Worm (Caenorhabditis elegans) whole organism, L1 larva: ENCODE data around the gene F59B10.5.

Source experiments
- C04F5.9 ChIP-seq: sonication (generic microtip); optimal IDR thresholded peaks from 2 replicates; lab custom pipeline; 2016; ENCODE audit warnings: missing genetic modification characterization, missing compliant biosample characterization
- C34B4.2 ChIP-seq: sonication (generic microtip); optimal IDR thresholded peaks from 2 replicates; lab custom pipeline; 2017; ENCODE audit warnings: mild to moderate bottlenecking, missing genetic modification characterization, missing compliant biosample characterization
- F16B12.6 ChIP-seq: fragments of 150-350 bp; optimal IDR thresholded peaks from 2 replicates; lab custom pipeline; 2014; ENCODE audit warnings: missing biosample characterization, missing genetic modification characterization
- Y116A8C.19 ChIP-seq: sonication (generic microtip); optimal IDR thresholded peaks from 2 replicates; lab custom pipeline; 2016; ENCODE audit warnings: missing compliant biosample characterization, missing genetic modification characterization, borderline replicate concordance
- aha-1 ChIP-seq: fragments of 150-350 bp; optimal IDR thresholded peaks from 2 replicates; lab custom pipeline; 2014; ENCODE audit warnings: missing biosample characterization, missing genetic modification characterization
- aly-2 ChIP-seq: fragments of 150-350 bp; optimal IDR thresholded peaks from 2 replicates; lab custom pipeline; 2014; ENCODE audit warnings: missing biosample characterization, missing genetic modification characterization
- ama-1 ChIP-seq: fragments of 150-350 bp; optimal IDR thresholded peaks from 2 replicates; lab custom pipeline; 2014
- blmp-1 ChIP-seq: fragments of 150-350 bp; optimal IDR thresholded peaks from 2 replicates; lab custom pipeline; 2014; ENCODE audit warnings: missing biosample characterization, missing genetic modification characterization
- ceh-63 ChIP-seq: fragments of 200-800 bp; sonication (Bioruptor generic); optimal IDR thresholded peaks from 2 replicates; lab custom pipeline; 2018; ENCODE audit warnings: mild to moderate bottlenecking, missing genetic modification characterization, missing compliant biosample characterization
- ceh-82 ChIP-seq, 3 experiments: fragments of 150-350 bp in 1 of 3; sonication (generic microtip) in 2 of 3; optimal IDR thresholded peaks; 2 replicates each; lab custom pipeline; 2014 to 2017; ENCODE audit warnings: missing biosample characterization in 3 of 3, missing genetic modification characterization in 3 of 3
- ceh-90 ChIP-seq: sonication (generic microtip); optimal IDR thresholded peaks from 2 replicates; lab custom pipeline; 2016; ENCODE audit warnings: missing genetic modification characterization, missing compliant biosample characterization
- ces-1 ChIP-seq: fragments of 150-350 bp; optimal IDR thresholded peaks from 2 replicates; lab custom pipeline; 2014; ENCODE audit warnings: missing biosample characterization, missing genetic modification reagents, missing genetic modification characterization
- dsc-1 ChIP-seq: sonication (generic microtip); optimal IDR thresholded peaks from 2 replicates; lab custom pipeline; 2016; ENCODE audit warnings: mild to moderate bottlenecking, missing genetic modification characterization, missing compliant biosample characterization
- egl-13 ChIP-seq: sonication (generic microtip); optimal IDR thresholded peaks from 2 replicates; lab custom pipeline; 2016; ENCODE audit warnings: missing genotype, missing genetic modification reagents, missing genetic modification characterization, missing compliant biosample characterization
- elt-2 ChIP-seq: sonication (generic microtip); optimal IDR thresholded peaks from 2 replicates; lab custom pipeline; 2016; ENCODE audit warnings: missing genetic modification characterization, mild to moderate bottlenecking, inconsistent platforms, missing compliant biosample characterization, missing genetic modification reagents
- elt-3 ChIP-seq, 6 experiments: fragments of 150-350 bp in 1 of 6; sonication (generic microtip); optimal IDR thresholded peaks; 2 replicates each; lab custom pipeline; 2017 to 2018; ENCODE audit warnings: missing biosample characterization in 6 of 6, missing genetic modification characterization in 6 of 6, inconsistent platforms in 1 of 6
- ets-5 ChIP-seq: fragments of 200-800 bp; sonication (Bioruptor generic); IDR thresholded peaks from 2 replicates; pipeline ENCODE4 v1.3.6; 2022; ENCODE audit warnings: missing genetic modification characterization, missing compliant biosample characterization
- fkh-10 ChIP-seq: sonication (generic microtip); optimal IDR thresholded peaks from 2 replicates; lab custom pipeline; 2017; ENCODE audit warnings: missing biosample characterization, missing genetic modification reagents, missing genetic modification characterization
- fkh-8 ChIP-seq: sonication (generic microtip); optimal IDR thresholded peaks from 2 replicates; lab custom pipeline; 2016; ENCODE audit warnings: mild to moderate bottlenecking, missing genetic modification characterization, missing compliant biosample characterization
- grh-1 ChIP-seq: fragments of 200-800 bp; sonication (Bioruptor generic); IDR thresholded peaks from 2 replicates; pipeline ENCODE4 v1.3.6; 2022; ENCODE audit warnings: missing genetic modification reagents, missing genetic modification characterization, missing compliant biosample characterization
- hlh-4 ChIP-seq: sonication (generic microtip); optimal IDR thresholded peaks from 2 replicates; lab custom pipeline; 2016; ENCODE audit warnings: mild to moderate bottlenecking, missing genetic modification characterization, missing compliant biosample characterization
- isw-1 ChIP-seq: fragments of 200-800 bp; sonication (Bioruptor generic); IDR thresholded peaks from 2 replicates; pipeline ENCODE4 v1.3.6; 2022; ENCODE audit warnings: missing genetic modification characterization, missing compliant biosample characterization
- jun-1 ChIP-seq: fragments of 150-350 bp; optimal IDR thresholded peaks from 2 replicates; lab custom pipeline; 2014; ENCODE audit warnings: missing biosample characterization, missing genetic modification reagents, missing genetic modification characterization
- lin-15B ChIP-seq: fragments of 150-350 bp; sonication (generic microtip); optimal IDR thresholded peaks from 3 replicates; lab custom pipeline; 2014; ENCODE audit warnings: missing biosample characterization, missing genetic modification characterization
- lin-35 ChIP-seq, 2 experiments: fragments of 150-350 bp; optimal IDR thresholded peaks; 2 replicates each; lab custom pipeline; 2014; ENCODE audit warnings: missing biosample characterization in 2 of 2, missing genetic modification characterization in 2 of 2, missing genetic modification reagents in 2 of 2
- lir-3 ChIP-seq: sonication (generic microtip); optimal IDR thresholded peaks from 2 replicates; lab custom pipeline; 2016; ENCODE audit warnings: mild to moderate bottlenecking, missing genetic modification characterization, moderate library complexity, missing compliant biosample characterization; ENCODE audit not compliant: poor library complexity
- mef-2 ChIP-seq: fragments of 150-350 bp; optimal IDR thresholded peaks from 2 replicates; lab custom pipeline; 2014; ENCODE audit warnings: missing biosample characterization, missing genetic modification characterization
- mep-1 ChIP-seq: fragments of 150-350 bp; optimal IDR thresholded peaks from 2 replicates; lab custom pipeline; 2014; ENCODE audit warnings: missing biosample characterization, missing genetic modification characterization
- nhr-12 ChIP-seq: sonication (generic microtip); optimal IDR thresholded peaks from 2 replicates; lab custom pipeline; 2017; ENCODE audit warnings: missing biosample characterization, missing genetic modification characterization
- nhr-19 ChIP-seq: fragments of 200-800 bp; sonication (Bioruptor generic); conservative IDR thresholded peaks from 2 replicates; pipeline ENCODE4 v1.3.6; 2022; ENCODE audit warnings: missing genetic modification characterization, missing compliant biosample characterization
- nhr-237 ChIP-seq: fragments of 150-350 bp; optimal IDR thresholded peaks from 2 replicates; lab custom pipeline; 2014; ENCODE audit warnings: missing biosample characterization, missing genetic modification characterization
- nhr-28 ChIP-seq: fragments of 150-350 bp; optimal IDR thresholded peaks from 2 replicates; lab custom pipeline; 2014; ENCODE audit warnings: missing biosample characterization, missing genetic modification characterization
- nhr-47 ChIP-seq: sonication (generic microtip); optimal IDR thresholded peaks from 2 replicates; lab custom pipeline; 2016; ENCODE audit warnings: mild to moderate bottlenecking, missing genetic modification characterization, moderate library complexity, missing compliant biosample characterization
- nhr-71 ChIP-seq: sonication (generic microtip); optimal IDR thresholded peaks from 2 replicates; lab custom pipeline; 2016; ENCODE audit warnings: mild to moderate bottlenecking, missing genetic modification characterization, moderate library complexity, missing compliant biosample characterization
- nhr-85 ChIP-seq: sonication (generic microtip); peaks from one replicate; lab custom pipeline; 2016; ENCODE audit warnings: missing genetic modification characterization, inconsistent platforms, missing compliant biosample characterization
- nhr-90 ChIP-seq: sonication (generic microtip); optimal IDR thresholded peaks from 2 replicates; lab custom pipeline; 2016; ENCODE audit warnings: mild to moderate bottlenecking, missing genetic modification characterization, missing compliant biosample characterization; ENCODE audit not compliant: poor library complexity
- pag-3 ChIP-seq: sonication (generic microtip); optimal IDR thresholded peaks from 2 replicates; lab custom pipeline; 2017; ENCODE audit warnings: missing genetic modification characterization, mild to moderate bottlenecking, missing compliant biosample characterization, antibody characterized with exemption, borderline replicate concordance; ENCODE audit not compliant: insufficient read depth
- pax-3 ChIP-seq: fragments of 200-800 bp; sonication (Bioruptor generic); optimal IDR thresholded peaks from 2 replicates; lab custom pipeline; 2018; ENCODE audit warnings: mild to moderate bottlenecking, missing genetic modification characterization, moderate library complexity, missing compliant biosample characterization
- rnt-1 ChIP-seq: sonication (generic microtip); optimal IDR thresholded peaks from 2 replicates; lab custom pipeline; 2016; ENCODE audit warnings: mild to moderate bottlenecking, missing genetic modification characterization, moderate library complexity, missing compliant biosample characterization
- skn-1 ChIP-seq: fragments of 150-350 bp; optimal IDR thresholded peaks from 2 replicates; lab custom pipeline; 2014; ENCODE audit warnings: missing biosample characterization, missing genetic modification characterization
- snpc-4 ChIP-seq: fragments of 150-350 bp; optimal IDR thresholded peaks from 2 replicates; lab custom pipeline; 2014; ENCODE audit warnings: missing biosample characterization, missing genetic modification characterization
- snu-23 ChIP-seq: sonication (generic microtip); optimal IDR thresholded peaks from 2 replicates; lab custom pipeline; 2016; ENCODE audit warnings: missing genetic modification characterization, missing compliant biosample characterization
- sptf-1 ChIP-seq: fragments of 150-350 bp; optimal IDR thresholded peaks from 2 replicates; lab custom pipeline; 2014; ENCODE audit warnings: missing biosample characterization, missing genetic modification characterization
- swsn-7 ChIP-seq: sonication (generic microtip); optimal IDR thresholded peaks from 2 replicates; lab custom pipeline; 2016; ENCODE audit warnings: missing genetic modification characterization, missing compliant biosample characterization
- tbx-2 ChIP-seq: sonication (generic microtip); optimal IDR thresholded peaks from 2 replicates; lab custom pipeline; 2016; ENCODE audit warnings: missing genetic modification characterization, missing compliant biosample characterization
- unc-130 ChIP-seq: fragments of 150-350 bp; optimal IDR thresholded peaks from 2 replicates; lab custom pipeline; 2017; ENCODE audit warnings: missing biosample characterization, missing genetic modification characterization, inconsistent platforms
- vab-15 ChIP-seq: sonication (generic microtip); optimal IDR thresholded peaks from 2 replicates; lab custom pipeline; 2017; ENCODE audit warnings: missing genotype, mild to moderate bottlenecking, missing genetic modification characterization, missing compliant biosample characterization
- xbp-1 ChIP-seq: sonication (generic microtip); optimal IDR thresholded peaks from 2 replicates; lab custom pipeline; 2016; ENCODE audit warnings: missing genetic modification characterization, missing compliant biosample characterization
- zip-4 ChIP-seq: fragments of 200-800 bp; sonication (Bioruptor generic); optimal IDR thresholded peaks from 2 replicates; lab custom pipeline; 2018; ENCODE audit warnings: mild to moderate bottlenecking, missing genetic modification characterization, moderate library complexity, missing compliant biosample characterization
- ztf-11 ChIP-seq, 2 experiments: sonication (generic microtip); optimal IDR thresholded peaks; 2 replicates each; lab custom pipeline; 2016 to 2017; ENCODE audit warnings: missing genetic modification characterization in 2 of 2, missing biosample characterization in 1 of 2, missing compliant biosample characterization in 1 of 2
- ztf-4 ChIP-seq: fragments of 150-350 bp; optimal IDR thresholded peaks from 2 replicates; lab custom pipeline; 2014; ENCODE audit warnings: missing biosample characterization, missing genetic modification characterization

The F59B10.5 gene

ce11 chrII:10548778-10549671 is 25.5 kb upstream of the F59B10.5 start:
- peak; percentile 97 for TF ChIP-seq ama-1 (lab: Kevin White, UChicago)
- TF ChIP-seq nhr-85 (tag; lab: Kevin White, UChicago) = peak; percentile 92
- TF ChIP-seq zip-4 = no peak
- peak; percentile 57 for TF ChIP-seq dsc-1 (tag; lab: Kevin White, UChicago)
- peak; percentile 59 for TF ChIP-seq isw-1
- TF ChIP-seq egl-13 (tag; lab: Kevin White, UChicago) = peak; percentile 49
- TF ChIP-seq lin-35 (GFP tag; optimal IDR thresholded peaks at IDR 0.05; lab: Kevin White, UChicago) = peak; percentile 72 to 77
- peak; percentile 22 for TF ChIP-seq unc-130 (tag; lab: Kevin White, UChicago)
- peak; percentile 44 for TF ChIP-seq lin-15B
- peak; percentile 87 for TF ChIP-seq ztf-4 (tag; lab: Kevin White, UChicago)
- TF ChIP-seq blmp-1 (tag; lab: Kevin White, UChicago) = peak; percentile 46
- TF ChIP-seq skn-1 (tag; lab: Kevin White, UChicago) = peak; percentile 91
- peak; percentile 48 for TF ChIP-seq nhr-237 (tag; lab: Kevin White, UChicago)
- no peak for TF ChIP-seq sptf-1 (tag; lab: Kevin White, UChicago)
- peak; percentile 65 for TF ChIP-seq nhr-90 (tag; lab: Kevin White, UChicago)
- TF ChIP-seq aha-1 (tag; lab: Kevin White, UChicago) = no peak
- peak; percentile 89 for TF ChIP-seq fkh-10
- no peak for TF ChIP-seq vab-15 (tag; lab: Kevin White, UChicago)
- TF ChIP-seq mef-2 (tag; lab: Kevin White, UChicago) = peak; percentile 45
- TF ChIP-seq aly-2 (tag; lab: Kevin White, UChicago) = peak; percentile 16
- no peak for TF ChIP-seq C34B4.2
- peak; percentile 48 for TF ChIP-seq mep-1
- no peak for TF ChIP-seq ceh-63 (GFP tag; lab: Kevin White, UChicago)
- TF ChIP-seq ceh-82 (tag; optimal IDR thresholded peaks at IDR 0.05; lab: Kevin White, UChicago) = peak; percentile 85 to 95 (median 94)
- no peak for TF ChIP-seq ces-1
- TF ChIP-seq swsn-7 = peak; percentile 90
- TF ChIP-seq pag-3 (tag; lab: Kevin White, UChicago) = no peak
- no peak for TF ChIP-seq Y116A8C.19
- peak; percentile 94 for TF ChIP-seq snu-23
- peak; percentile 83 for TF ChIP-seq tbx-2 (tag; lab: Kevin White, UChicago)
- TF ChIP-seq lir-3 (tag; lab: Kevin White, UChicago) = peak; percentile 34
- peak; percentile 78 for TF ChIP-seq xbp-1 (tag; lab: Kevin White, UChicago)
- TF ChIP-seq snpc-4 (tag; lab: Kevin White, UChicago) = peak; percentile 59
- peak in 1 of 2 experiments; percentile 72 for TF ChIP-seq ztf-11 (tag; optimal IDR thresholded peaks at IDR 0.05; lab: Kevin White, UChicago)
- TF ChIP-seq nhr-19 (GFP tag; lab: Robert Waterston, UW) = peak; percentile 76
- peak; percentile 29 for TF ChIP-seq F16B12.6
- peak; percentile 96 for TF ChIP-seq nhr-71 (tag; lab: Kevin White, UChicago)
- TF ChIP-seq ets-5 = 0 out of 2 replicates have a peak, but pooled peaks have one; percentile 5
- peak; percentile 39 for TF ChIP-seq grh-1
- no peak for TF ChIP-seq nhr-12
- TF ChIP-seq nhr-28 (tag; lab: Kevin White, UChicago) = no peak
- peak; percentile 89 for TF ChIP-seq nhr-47 (tag; lab: Kevin White, UChicago)
- peak; percentile 89 for TF ChIP-seq jun-1 (tag; lab: Kevin White, UChicago)
- TF ChIP-seq rnt-1 (tag; lab: Kevin White, UChicago) = peak; percentile 84
- peak; percentile 95 for TF ChIP-seq fkh-8 (tag; lab: Kevin White, UChicago)
- TF ChIP-seq C04F5.9 (tag; lab: Kevin White, UChicago) = peak; percentile 19
- peak; percentile 66 for TF ChIP-seq pax-3
- peak; percentile 47 for TF ChIP-seq elt-2 (tag; lab: Kevin White, UChicago)
- peak in 4 of 6 experiments; percentile 17 to 64 (median 50) for TF ChIP-seq elt-3 (tag; optimal IDR thresholded peaks at IDR 0.05; lab: Kevin White, UChicago)
- TF ChIP-seq ceh-90 (tag; lab: Kevin White, UChicago) = no peak
- TF ChIP-seq hlh-4 = no peak
